Worm (Caenorhabditis elegans): ENCODE data around the gene pgm-3.
"Not testable (repeated sequence)": the region's sequence is repeated elsewhere in the genome, so short reads cannot be mapped to it uniquely, and the experiment has no call there.

Gene pgm-3

DNA sequence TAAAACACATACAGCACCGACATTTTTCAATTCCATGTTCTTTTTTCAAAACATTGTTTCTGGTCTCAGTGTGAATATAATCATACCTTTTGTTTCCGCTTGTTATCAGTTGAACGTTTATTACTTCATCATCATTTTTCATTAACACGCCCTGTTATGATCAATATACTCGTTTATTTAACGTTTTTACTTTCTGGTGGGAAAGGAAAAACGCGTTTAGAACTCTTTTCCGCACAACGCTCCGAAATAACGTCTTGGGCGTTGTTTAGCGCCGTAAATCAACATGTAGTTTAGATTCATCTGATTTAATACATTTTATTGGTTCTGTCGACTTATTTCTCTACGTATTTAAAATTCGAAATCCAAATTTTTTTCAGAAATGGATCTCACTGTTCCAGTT lies at the start of gene pgm-3:
Gene pgm-3 (plus strand): TSS at position 378 of the 400 bp plus-strand sequence.
- no peak for TF ChIP-seq unc-62 (GFP tag; optimal IDR thresholded peaks at IDR 0.05)

DNA sequence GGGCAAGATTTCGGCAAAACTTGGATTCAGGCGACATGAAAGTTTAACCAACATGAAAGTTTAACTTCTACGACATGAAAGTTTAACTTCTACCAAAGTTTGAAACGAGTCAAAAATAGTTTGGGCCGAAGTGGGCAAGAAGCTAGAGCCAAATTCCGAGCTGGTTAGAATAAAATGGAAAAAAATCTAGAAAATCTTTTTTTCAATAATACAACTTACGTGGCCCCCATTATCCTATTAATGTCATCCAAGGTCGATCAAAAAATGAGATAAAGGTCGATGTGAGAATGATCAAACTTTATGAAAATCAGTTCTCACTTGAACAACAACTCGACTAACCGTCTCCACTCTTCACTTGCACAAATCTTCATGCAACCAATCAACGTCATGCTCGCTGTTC lies 48.2 kb upstream of the pgm-3 start, which contains the start of gene F08B4.8:
Gene F08B4.8 (plus strand): TSS at position 301 of the 400 bp plus-strand sequence.
- TF ChIP-seq unc-62 (GFP tag; optimal IDR thresholded peaks at IDR 0.05), result no peak

DNA sequence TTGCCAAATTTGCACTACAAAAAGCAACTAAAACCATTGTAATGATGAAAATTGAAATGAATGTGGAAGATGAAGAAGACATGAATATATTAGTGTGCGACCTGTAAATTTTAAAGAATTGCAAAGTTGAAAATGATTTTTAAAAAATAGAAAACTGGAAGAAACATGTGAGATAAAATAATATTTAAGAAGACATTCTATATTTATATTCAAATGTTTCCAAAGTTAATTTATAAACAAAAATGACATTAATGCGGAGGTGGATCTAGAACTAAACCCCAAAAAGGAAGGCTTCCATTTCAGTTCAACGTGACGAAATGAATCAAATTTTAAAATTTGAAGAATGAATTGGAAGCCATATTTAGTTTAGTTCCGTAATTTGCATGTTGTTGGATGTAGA lies 46.3 kb upstream of the pgm-3 start, which contains the start of gene nlp-60:
Gene nlp-60 (minus strand): TSS at position 101 of the 400 bp plus-strand sequence.
- no peak for TF ChIP-seq unc-62 (GFP tag; optimal IDR thresholded peaks at IDR 0.05)

DNA sequence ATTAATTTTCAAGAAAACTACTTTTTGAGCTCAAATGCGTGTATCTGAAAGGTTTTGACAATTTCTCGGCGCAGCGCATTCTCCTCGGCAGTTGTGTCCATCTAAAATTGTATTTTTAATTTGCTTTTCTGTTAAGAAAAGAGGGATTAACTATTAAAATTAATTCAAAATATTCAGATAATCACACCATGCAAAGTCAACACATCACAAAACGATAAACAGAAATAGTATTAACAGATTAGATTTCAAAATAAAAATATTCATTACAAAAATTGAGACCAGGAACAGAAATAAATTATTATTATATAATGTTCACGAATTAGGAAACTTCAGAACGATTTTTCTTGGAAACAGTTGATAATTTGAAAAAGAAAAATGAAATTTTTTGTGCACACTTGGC lies 39.0 kb upstream of the pgm-3 start, which contains the start of gene pole-2:
Gene pole-2 (minus strand): TSS at position 101 of the 400 bp plus-strand sequence.
- TF ChIP-seq unc-62 (GFP tag; optimal IDR thresholded peaks at IDR 0.05), result no peak

DNA sequence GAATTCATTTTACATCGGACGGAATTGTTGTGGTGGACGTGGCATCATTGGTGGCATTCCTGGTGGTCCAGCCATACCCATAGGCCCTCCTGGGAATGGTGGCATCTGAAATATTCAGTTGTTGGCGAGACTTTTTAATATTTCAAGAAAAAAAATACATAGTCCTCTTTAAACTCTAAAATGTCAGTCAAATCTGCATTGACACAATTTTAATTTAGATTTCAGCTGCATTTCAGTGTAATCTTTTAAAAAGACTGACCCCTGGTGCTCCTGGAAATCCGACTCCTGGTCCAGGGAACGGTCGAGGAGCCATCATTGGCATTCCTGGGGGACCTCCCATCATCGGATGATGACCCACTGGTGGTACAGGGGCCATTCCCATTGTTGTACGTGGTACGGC lies 38.6 kb upstream of the pgm-3 start:
- no peak for TF ChIP-seq unc-62 (GFP tag; optimal IDR thresholded peaks at IDR 0.05)

DNA sequence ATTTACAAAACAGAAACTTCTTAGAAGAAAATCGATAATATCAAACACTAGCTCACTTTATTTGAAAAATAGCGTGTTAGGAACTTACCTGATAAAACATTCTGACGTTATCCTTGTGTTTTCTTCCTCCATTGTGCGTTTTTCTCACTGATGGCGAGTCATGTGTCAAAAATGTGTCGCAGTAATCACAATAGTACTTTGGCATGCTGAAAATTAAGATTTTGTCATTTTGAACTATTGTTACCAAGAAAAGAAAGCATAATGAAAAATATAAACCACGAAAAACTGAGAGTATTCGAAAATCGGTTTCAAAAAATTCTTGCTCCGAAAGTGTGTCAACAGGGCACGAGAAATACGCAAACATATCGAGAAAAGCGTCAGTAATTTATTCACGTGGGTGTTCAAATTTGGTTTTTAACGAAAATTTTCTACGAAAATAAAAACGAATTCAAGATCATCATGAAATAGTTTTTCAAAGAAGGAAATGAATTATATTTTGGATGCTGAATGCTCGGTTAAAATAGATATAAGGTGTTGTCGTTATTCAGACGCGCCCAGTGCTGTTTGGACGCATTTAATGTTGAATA lies 37.8 kb upstream of the pgm-3 start, which contains the start of gene snrp-3:
Gene snrp-3 (minus strand): TSS at position 206 of the 587 bp plus-strand sequence.
- no peak for TF ChIP-seq unc-62 (GFP tag; optimal IDR thresholded peaks at IDR 0.05)

DNA sequence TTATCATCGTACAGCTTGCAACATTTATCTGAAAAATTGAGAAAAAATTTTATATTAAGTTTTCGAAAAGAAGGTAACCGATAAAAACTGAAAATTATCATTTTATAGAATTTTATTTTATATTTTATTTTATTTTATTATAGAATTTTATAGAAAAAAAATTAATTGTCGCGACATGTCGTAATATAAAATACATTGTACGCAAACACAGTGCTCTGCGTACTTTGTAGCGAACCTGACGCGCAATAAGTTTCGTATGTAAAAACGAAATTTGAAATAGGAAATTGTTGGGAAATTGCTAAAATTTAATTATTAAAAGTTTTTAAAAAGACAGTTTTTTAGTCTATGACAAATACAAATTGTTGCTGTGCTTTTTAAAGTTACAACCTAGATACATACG lies 34.0 kb upstream of the pgm-3 start, which contains the start of the genes hst-1 and ints-6:
Gene hst-1 (minus strand): TSS at position 28 of the 400 bp plus-strand sequence.
Gene ints-6 (plus strand): TSS at position 260 of the 400 bp plus-strand sequence.
- TF ChIP-seq unc-62 (GFP tag; optimal IDR thresholded peaks at IDR 0.05), result no peak

DNA sequence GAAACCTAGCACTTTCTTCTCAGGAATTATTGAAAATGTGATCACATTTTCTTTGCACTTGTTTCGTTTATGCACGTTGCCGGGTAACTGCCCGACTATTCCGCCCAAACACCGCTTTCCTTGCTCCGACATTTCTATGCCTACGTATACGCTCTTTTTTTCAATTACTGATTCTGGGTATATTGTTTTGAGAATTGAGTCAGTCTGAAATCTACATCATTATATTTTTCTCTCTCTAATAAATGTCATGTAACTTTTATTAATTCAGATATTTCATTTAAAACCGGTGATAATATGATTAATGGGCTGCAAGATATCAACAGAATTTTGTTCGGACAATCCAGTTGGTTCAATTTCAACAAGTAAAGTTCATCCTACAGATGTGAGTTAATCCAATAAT lies 28.1 kb upstream of the pgm-3 start, which contains the start of gene ttll-11:
Gene ttll-11 (plus strand): TSS at position 301 of the 400 bp plus-strand sequence.
- TF ChIP-seq unc-62 (GFP tag; optimal IDR thresholded peaks at IDR 0.05), result no peak

DNA sequence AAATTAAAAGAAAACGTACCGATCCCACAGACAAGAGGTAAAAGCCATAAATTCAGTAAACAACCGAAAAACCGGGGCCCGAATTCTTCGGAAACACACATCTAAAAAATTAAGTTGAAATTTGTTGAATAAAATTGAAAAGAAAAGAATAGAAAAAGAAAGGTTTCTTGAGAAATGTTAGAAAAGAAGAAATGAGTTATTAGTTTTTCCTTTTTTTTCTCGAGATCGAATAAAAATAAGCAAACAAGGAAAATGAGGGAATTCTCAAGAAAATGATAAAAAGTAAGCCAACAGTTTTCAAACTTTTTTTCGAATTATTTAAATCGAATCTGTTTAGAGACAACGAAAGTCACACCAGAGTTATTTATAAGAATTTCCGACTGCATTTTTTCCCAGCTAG lies 20.0 kb upstream of the pgm-3 start, which contains the start of gene H23L24.4:
Gene H23L24.4 (minus strand): TSS at position 101 of the 400 bp plus-strand sequence.
- TF ChIP-seq unc-62 (GFP tag; optimal IDR thresholded peaks at IDR 0.05), result no peak

DNA sequence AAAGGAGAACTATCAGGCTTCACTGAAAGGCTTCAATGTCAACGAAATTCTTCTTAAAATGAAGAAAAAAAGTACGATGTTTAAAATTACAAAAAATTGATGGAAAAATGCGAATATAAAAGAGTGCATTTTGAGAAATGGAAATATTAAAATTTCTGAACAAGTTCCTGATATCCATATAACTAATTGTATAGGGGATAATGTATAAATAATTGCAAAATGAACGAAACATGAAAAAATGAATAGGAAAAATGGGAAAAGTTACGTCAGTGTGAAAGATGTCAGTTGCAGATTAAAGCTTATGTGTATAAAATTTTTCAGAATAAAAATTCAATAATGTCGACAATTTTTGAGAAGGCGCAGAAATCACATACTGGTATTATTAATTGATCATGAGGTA lies 17.5 kb upstream of the pgm-3 start:
- no peak for TF ChIP-seq unc-62 (GFP tag; optimal IDR thresholded peaks at IDR 0.05)

DNA sequence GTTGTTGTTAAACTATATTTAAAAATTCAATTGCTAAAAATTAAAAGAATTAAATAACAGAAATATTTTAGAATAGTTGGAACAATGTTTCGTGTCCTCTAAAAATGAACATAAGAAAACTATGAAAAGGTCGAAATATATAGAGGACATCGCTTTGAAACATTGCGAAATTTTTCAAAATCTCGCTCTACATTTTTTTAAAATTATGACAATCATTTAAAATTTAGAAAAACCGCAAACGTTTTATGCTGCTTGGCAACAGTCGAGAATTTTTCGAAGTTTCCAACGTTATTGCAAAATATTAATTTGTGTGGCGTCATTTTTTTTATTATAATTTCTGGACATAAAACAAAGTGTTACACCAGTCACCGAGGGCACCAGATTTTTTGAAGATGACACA lies 10.5 kb upstream of the pgm-3 start, which contains the start of the genes parg-2 and ipla-5:
Gene parg-2 (minus strand): TSS at position 101 of the 400 bp plus-strand sequence.
Gene ipla-5 (plus strand): TSS at position 216 of the 400 bp plus-strand sequence.
- TF ChIP-seq unc-62 (GFP tag; optimal IDR thresholded peaks at IDR 0.05), result not testable (repeated sequence)

DNA sequence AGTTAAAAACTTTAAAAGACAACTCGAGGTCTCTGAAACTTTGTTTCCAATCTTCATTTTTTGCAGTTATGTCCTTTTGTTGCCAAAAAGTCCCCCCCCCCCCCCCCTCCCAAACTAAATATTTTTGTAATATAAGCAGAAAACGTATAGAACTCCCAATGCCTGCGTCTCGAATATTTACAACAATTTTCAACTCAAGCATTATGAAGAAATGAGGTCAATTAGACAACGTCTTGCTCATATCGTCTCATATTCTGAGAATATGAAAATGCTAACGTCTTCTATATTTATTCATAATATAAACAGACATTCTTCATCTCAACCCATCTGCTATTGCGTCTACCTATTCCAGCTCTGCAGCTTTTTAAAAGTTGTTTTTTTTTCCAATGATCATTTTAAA lies 7.4 kb upstream of the pgm-3 start, which contains the start of gene H23L24.1:
Gene H23L24.1 (plus strand): TSS at position 301 of the 400 bp plus-strand sequence.
- TF ChIP-seq unc-62 (GFP tag; optimal IDR thresholded peaks at IDR 0.05), result no peak

DNA sequence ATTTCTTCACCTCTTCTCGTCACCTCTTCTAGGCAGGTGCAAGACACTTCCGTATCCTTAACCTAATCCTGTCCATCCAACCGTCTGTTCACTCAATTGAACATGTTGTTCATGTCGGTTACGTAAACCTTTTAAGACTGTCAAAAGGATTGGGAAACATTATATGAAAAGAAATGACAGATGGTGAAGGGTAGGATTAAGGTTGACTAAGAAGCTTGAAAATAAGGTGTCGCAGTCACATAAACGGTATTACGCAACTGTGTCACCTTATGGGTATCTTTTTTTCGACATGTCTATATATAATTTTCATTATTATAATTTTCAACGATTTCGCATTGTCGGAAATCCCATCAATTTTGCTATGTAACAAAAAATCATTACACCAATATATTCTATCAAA lies 2.7 kb upstream of the pgm-3 start:
- no peak for TF ChIP-seq unc-62 (GFP tag; optimal IDR thresholded peaks at IDR 0.05)

DNA sequence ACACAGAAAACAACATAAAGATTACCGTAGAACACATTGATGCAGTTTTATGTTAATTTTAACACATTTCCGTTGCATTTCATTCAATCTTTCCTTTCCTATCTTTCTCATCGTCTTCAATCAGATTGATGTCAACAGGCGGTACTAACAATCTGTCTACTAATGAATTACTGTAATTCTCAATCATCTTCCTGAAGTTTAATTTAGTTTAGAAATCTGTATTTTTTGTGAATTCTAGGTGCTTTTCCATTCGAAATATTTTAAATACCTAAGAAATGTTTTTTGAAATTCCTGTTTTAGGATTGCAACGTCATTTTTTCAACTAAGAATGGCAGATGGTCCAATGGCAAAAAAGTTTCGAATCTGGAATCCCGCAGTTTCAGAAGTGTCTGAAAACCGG lies 1.8 kb upstream of the pgm-3 start, which contains the start of gene F21D5.9:
Gene F21D5.9 (plus strand): TSS at position 301 of the 400 bp plus-strand sequence.
- TF ChIP-seq unc-62 (GFP tag; optimal IDR thresholded peaks at IDR 0.05), result no peak

DNA sequence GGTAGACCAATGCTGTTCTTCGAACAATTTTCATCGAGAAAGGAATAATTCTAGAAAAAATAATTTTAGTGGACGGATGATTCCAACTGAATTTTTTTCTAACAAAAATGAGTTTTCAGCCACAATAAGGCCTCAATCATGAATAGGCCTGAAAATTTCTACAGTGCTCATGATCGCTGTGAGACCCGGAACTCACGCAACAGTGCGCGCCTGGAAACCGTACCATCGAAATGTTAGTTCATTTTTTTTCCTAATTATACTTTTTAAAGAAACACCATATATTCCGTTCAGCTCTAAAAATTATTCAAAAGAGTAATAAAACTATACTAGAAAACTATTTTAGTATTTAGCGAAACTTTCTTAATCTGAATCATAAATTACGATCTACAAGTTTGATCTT lies 615 bp upstream of the pgm-3 start:
- no peak for TF ChIP-seq unc-62 (GFP tag; optimal IDR thresholded peaks at IDR 0.05)

DNA sequence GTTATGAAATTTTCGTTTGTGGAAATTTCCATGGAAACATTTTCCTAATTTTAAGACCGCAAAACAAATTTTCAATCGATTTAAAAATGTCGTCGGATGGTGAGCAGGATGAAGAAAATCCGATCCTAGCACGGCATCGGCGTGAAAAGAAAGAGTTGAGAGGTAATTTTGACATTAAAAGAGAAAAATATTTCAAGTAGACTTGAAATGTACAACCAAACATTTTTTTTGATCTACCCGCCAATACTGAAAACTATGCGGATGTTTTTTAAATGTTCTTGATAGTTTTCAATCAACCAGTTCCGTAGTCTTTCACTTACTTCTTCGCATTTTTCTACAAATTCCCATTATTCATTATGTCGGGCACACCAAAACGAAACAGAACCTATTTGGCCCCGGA lies 2.6 kb downstream of the pgm-3 start, which contains the start of gene otub-3:
Gene otub-3 (plus strand): TSS at position 56 of the 400 bp plus-strand sequence.
- TF ChIP-seq unc-62 (GFP tag; optimal IDR thresholded peaks at IDR 0.05), result no peak

DNA sequence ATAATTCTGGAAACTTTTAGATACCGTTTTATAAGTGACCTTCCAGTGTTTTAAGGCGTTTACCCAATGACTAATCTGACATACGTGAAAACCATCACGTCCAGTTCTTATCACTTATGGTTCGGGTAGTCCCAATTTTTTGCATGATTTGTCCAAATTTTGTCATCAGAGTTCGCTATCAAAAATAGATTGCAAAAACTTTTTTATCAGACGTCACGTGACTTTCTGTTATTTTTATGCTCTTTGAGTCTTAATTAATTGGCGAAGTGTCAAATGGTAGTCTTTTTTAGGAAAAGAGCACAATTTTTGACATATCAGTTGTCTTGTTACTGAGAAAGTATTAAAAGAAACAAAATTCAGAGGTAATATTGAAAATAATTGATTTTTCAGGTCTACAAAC lies 4.1 kb downstream of the pgm-3 start:
- TF ChIP-seq unc-62 (GFP tag; optimal IDR thresholded peaks at IDR 0.05), result no peak

Measured in whole organism, dauer.